Fruit fly (Drosophila melanogaster): ENCODE data around the gene Acbp5.

Gene Acbp5

DNA sequence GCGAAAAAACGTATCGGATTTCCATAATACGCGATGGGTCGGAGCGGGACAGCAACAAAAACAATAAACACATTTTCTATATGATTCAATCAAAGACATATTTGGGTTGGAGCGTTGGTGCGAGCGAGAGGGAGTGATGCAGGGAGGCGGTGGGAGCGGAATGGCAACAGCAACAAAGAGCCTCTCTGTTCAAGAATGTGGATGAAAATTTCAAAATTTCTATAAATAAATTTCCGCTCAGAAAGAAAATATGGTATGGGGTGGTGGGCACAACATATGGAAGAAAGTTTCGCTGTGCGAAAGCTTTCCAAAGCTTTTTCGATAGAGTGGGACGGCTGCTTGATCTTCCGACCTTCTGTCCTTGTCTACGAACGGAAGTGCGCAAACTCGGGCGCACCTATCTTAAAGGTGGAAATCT is 47.3 kb downstream of the Acbp5 start (continued):
- TF ChIP-seq CG14050 (GFP tag; IDR thresholded peaks at IDR 0.05), result peak; percentile 39; the same call in 2 of the 3 replicates
- TF ChIP-seq CG9797 (GFP tag; optimal IDR thresholded peaks at IDR 0.05), result no peak
- TF ChIP-seq CG30020 (tag; optimal IDR thresholded peaks at IDR 0.05), result no peak
- TF ChIP-seq CG16815 (GFP tag; optimal IDR thresholded peaks at IDR 0.05), result no peak
- TF ChIP-seq CG6854 (GFP tag; optimal IDR thresholded peaks at IDR 0.05), result peak; percentile 12
- no peak for TF ChIP-seq D19A (tag; optimal IDR thresholded peaks at IDR 0.05)
- no peak for TF ChIP-seq CG8388 (GFP tag; optimal IDR thresholded peaks at IDR 0.05)
- TF ChIP-seq CG10431 (GFP tag; optimal IDR thresholded peaks at IDR 0.05), result no peak
- no peak for TF ChIP-seq CG6683 (GFP tag; optimal IDR thresholded peaks at IDR 0.05)
- TF ChIP-seq CG10321 (GFP tag; IDR thresholded peaks at IDR 0.05), result peak; percentile 92
- peak; percentile 13 for TF ChIP-seq CG15514 (GFP tag; optimal IDR thresholded peaks at IDR 0.05)
- no peak for TF ChIP-seq D (optimal IDR thresholded peaks at IDR 0.05)
- TF ChIP-seq D (GFP tag; optimal IDR thresholded peaks at IDR 0.05), result no peak
- peak; percentile 21 for TF ChIP-seq CG12659 (GFP tag; optimal IDR thresholded peaks at IDR 0.05)
- no peak for TF ChIP-seq ato (GFP tag; IDR thresholded peaks at IDR 0.05; ENCODE audit: partially characterized antibody)
- TF ChIP-seq chif (GFP tag; optimal IDR thresholded peaks at IDR 0.05), result peak in 1 of 2 experiments; percentile 27
- no peak; the same call in 1 of the 2 replicates for TF ChIP-seq CG14441 (GFP tag; IDR thresholded peaks at IDR 0.05)
- peak; percentile 49 for TF ChIP-seq CG7987 (GFP tag; optimal IDR thresholded peaks at IDR 0.05)
- 0 out of 2 replicates have a peak, but pooled peaks have one; percentile 26 for TF ChIP-seq Ptx1 (GFP tag; IDR thresholded peaks at IDR 0.05)
- no peak for TF ChIP-seq tin (GFP tag; optimal IDR thresholded peaks at IDR 0.05)
- no peak for TF ChIP-seq Mad (GFP tag; optimal IDR thresholded peaks at IDR 0.05)
- no peak for TF ChIP-seq Optix (GFP tag; IDR thresholded peaks at IDR 0.05)
- TF ChIP-seq Mes4 (GFP tag; optimal IDR thresholded peaks at IDR 0.05), result no peak
- peak; percentile 37; the same call in 1 of the 2 replicates for TF ChIP-seq Rfx (GFP tag; IDR thresholded peaks at IDR 0.05)
- TF ChIP-seq bab2 (GFP tag; optimal IDR thresholded peaks at IDR 0.05), result no peak
- no peak for TF ChIP-seq nerfin-2 (GFP tag; IDR thresholded peaks at IDR 0.05; ENCODE audit: partially characterized antibody)
- TF ChIP-seq Mrtf (GFP tag; IDR thresholded peaks at IDR 0.05), result no peak
- TF ChIP-seq fd96Cb (tag; optimal IDR thresholded peaks at IDR 0.05), result no peak
- TF ChIP-seq emc (GFP tag; optimal IDR thresholded peaks at IDR 0.05), result no peak
- TF ChIP-seq GATAe (GFP tag; conservative IDR thresholded peaks at IDR 0.05), result no peak
- TF ChIP-seq CG7556 (GFP tag; optimal IDR thresholded peaks at IDR 0.05), result no peak
- peak; percentile 51; the same call in 1 of the 2 replicates for TF ChIP-seq crol (GFP tag; IDR thresholded peaks at IDR 0.05)
- TF ChIP-seq sd (tag; optimal IDR thresholded peaks at IDR 0.05), result peak; percentile 98
- no peak for TF ChIP-seq CG8765 (GFP tag; IDR thresholded peaks at IDR 0.05)
- no peak for TF ChIP-seq CG4424 (GFP tag; optimal IDR thresholded peaks at IDR 0.05)
- peak; percentile 13; the same call in 1 of the 2 replicates for TF ChIP-seq CG10366 (GFP tag; IDR thresholded peaks at IDR 0.05)
- TF ChIP-seq CG3407 (GFP tag; optimal IDR thresholded peaks at IDR 0.05), result peak; percentile 39
- TF ChIP-seq CG2116 (GFP tag; optimal IDR thresholded peaks at IDR 0.05), result peak; percentile 10
- no peak for TF ChIP-seq Ravus (GFP tag; IDR thresholded peaks at IDR 0.05)
- TF ChIP-seq CG17912 (GFP tag; optimal IDR thresholded peaks at IDR 0.05), result peak; percentile 53
- 0 out of 2 replicates have a peak, but pooled peaks have one; percentile 10 for TF ChIP-seq ap (GFP tag; IDR thresholded peaks at IDR 0.05)
- no peak for TF ChIP-seq CG4360 (GFP tag; IDR thresholded peaks at IDR 0.05)
- TF ChIP-seq Dref (GFP tag; IDR thresholded peaks at IDR 0.05), result no peak
- no peak for TF ChIP-seq CG13775 (GFP tag; optimal IDR thresholded peaks at IDR 0.05)
- TF ChIP-seq btn (GFP tag; optimal IDR thresholded peaks at IDR 0.05), result no peak
- TF ChIP-seq CG5953 (GFP tag; IDR thresholded peaks at IDR 0.05), result peak; percentile 43; the same call in 1 of the 2 replicates
- no peak for TF ChIP-seq shn (GFP tag; optimal IDR thresholded peaks at IDR 0.05)
- peak; percentile 31 for TF ChIP-seq CG17359 (tag; optimal IDR thresholded peaks at IDR 0.05)
- TF ChIP-seq Nf-YC (tag; optimal IDR thresholded peaks at IDR 0.05), result no peak
- peak; percentile 65 for TF ChIP-seq NfI (GFP tag; optimal IDR thresholded peaks at IDR 0.05)
- TF ChIP-seq peb (GFP tag; IDR thresholded peaks at IDR 0.05), result no peak
- no peak for TF ChIP-seq CG1529 (GFP tag; optimal IDR thresholded peaks at IDR 0.05)

All from whole organism, embryonic.